Worm (Caenorhabditis elegans): ENCODE results near the gene cls-1.

The cls-1 gene

DNA sequence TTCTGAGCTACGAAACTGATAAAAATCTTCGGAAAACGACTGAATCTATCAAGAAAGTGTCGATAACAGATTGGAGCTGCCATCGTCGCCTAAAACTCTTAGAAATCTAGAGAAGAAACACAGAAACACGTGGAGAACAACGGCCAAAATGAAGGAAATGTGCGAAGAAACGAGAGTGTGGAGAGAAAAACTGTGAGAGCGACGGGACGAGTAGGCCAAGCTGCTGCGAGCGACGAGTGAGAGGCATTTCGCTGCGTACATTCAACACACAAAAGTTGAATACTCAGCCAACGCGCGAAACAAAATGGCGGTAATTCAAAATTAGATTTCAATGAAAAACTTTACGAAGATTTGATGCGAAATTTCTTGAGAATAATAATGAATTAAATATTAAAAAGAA is 9.6 kb upstream of the cls-1 start:
- TF ChIP-seq crh-2 (tag; optimal IDR thresholded peaks at IDR 0.05) (peak; percentile 89), gmeb-1 (tag; optimal IDR thresholded peaks at IDR 0.05) (peak; percentile 96), ama-1 (optimal IDR thresholded peaks at IDR 0.05) (peak; percentile 30), aly-2 (tag; optimal IDR thresholded peaks at IDR 0.05) (no peak), nhr-21 (tag; optimal IDR thresholded peaks at IDR 0.05) (peak; percentile 82), dmd-4 (tag; optimal IDR thresholded peaks at IDR 0.05) (no peak), alr-1 (tag; optimal IDR thresholded peaks at IDR 0.05) (no peak), ztf-1 (GFP tag; conservative IDR thresholded peaks at IDR 0.05) (no peak), unc-62 (GFP tag; optimal IDR thresholded peaks at IDR 0.05) (no peak), nhr-237 (tag; optimal IDR thresholded peaks at IDR 0.05) (no peak), egl-27 (tag; optimal IDR thresholded peaks at IDR 0.05) (peak; percentile 64), ZK546.5 (tag; optimal IDR thresholded peaks at IDR 0.05) (peak; percentile 14), C34F6.9 (tag; optimal IDR thresholded peaks at IDR 0.05) (peak; percentile 95), elt-1 (tag; optimal IDR thresholded peaks at IDR 0.05) (no peak), sma-3 (GFP tag; optimal IDR thresholded peaks at IDR 0.05) (peak; percentile 80), nhr-77 (tag; optimal IDR thresholded peaks at IDR 0.05) (peak; percentile 11), peb-1 (tag; optimal IDR thresholded peaks at IDR 0.05) (no peak), mab-5 (tag; optimal IDR thresholded peaks at IDR 0.05) (peak; percentile 35), F13H6.1 (tag; optimal IDR thresholded peaks at IDR 0.05) (peak; percentile 84), ztf-4 (tag; optimal IDR thresholded peaks at IDR 0.05) (peak; percentile 70), ztf-11 (tag; optimal IDR thresholded peaks at IDR 0.05) (no peak), nhr-23 (tag; optimal IDR thresholded peaks at IDR 0.05) (no peak), mdl-1 (tag; optimal IDR thresholded peaks at IDR 0.05) (peak; percentile 54 to 87), fos-1 (tag; optimal IDR thresholded peaks at IDR 0.05) (peak; percentile 88), lsy-2 (tag; optimal IDR thresholded peaks at IDR 0.05) (peak; percentile 76 to 90), unc-55 (GFP tag; optimal IDR thresholded peaks at IDR 0.05) (peak; percentile 94), sma-9 (GFP tag; optimal IDR thresholded peaks at IDR 0.05) (peak; percentile 77), sma-9 (tag; optimal IDR thresholded peaks at IDR 0.05) (no peak), nhr-25 (tag; optimal IDR thresholded peaks at IDR 0.05) (peak; percentile 78), sem-4 (tag; optimal IDR thresholded peaks at IDR 0.05) (peak; percentile 61), R02D3.7 (tag; optimal IDR thresholded peaks at IDR 0.05) (no peak), mbf-1 (tag; optimal IDR thresholded peaks at IDR 0.05) (no peak), lin-13 (GFP tag; optimal IDR thresholded peaks at IDR 0.05) (peak; percentile 98), nhr-10 (tag; optimal IDR thresholded peaks at IDR 0.05) (no peak), nhr-12 (tag; optimal IDR thresholded peaks at IDR 0.05) (no peak), nhr-6 (tag; optimal IDR thresholded peaks at IDR 0.05) (peak; percentile 34), Y55F3AM.14 (GFP tag; optimal IDR thresholded peaks at IDR 0.05) (no peak), snpc-4 (tag; optimal IDR thresholded peaks at IDR 0.05) (peak; percentile 85), unc-39 (tag; optimal IDR thresholded peaks at IDR 0.05) (no peak), elt-3 (tag; optimal IDR thresholded peaks at IDR 0.05) (no peak), ceh-82 (tag; optimal IDR thresholded peaks at IDR 0.05) (no peak), nhr-11 (tag; optimal IDR thresholded peaks at IDR 0.05) (no peak), skn-1 (tag; optimal IDR thresholded peaks at IDR 0.05) (no peak), blmp-1 (tag; optimal IDR thresholded peaks at IDR 0.05; ENCODE audit: insufficient read depth) (peak; percentile 54), lin-11 (tag; optimal IDR thresholded peaks at IDR 0.05) (peak; percentile 79), nhr-129 (tag; optimal IDR thresholded peaks at IDR 0.05) (peak; percentile 94), ceh-16 (tag; optimal IDR thresholded peaks at IDR 0.05) (no peak), lin-39 (tag; optimal IDR thresholded peaks at IDR 0.05) (no peak), zag-1 (tag; optimal IDR thresholded peaks at IDR 0.05) (peak; percentile 65)
